Fruit fly (Drosophila melanogaster) whole organism, embryonic: Measurements from ENCODE around the gene CG4949.

Experiments used
- Atf6 ChIP-seq: fragments of 200-800 bp; sonication (Bioruptor generic); IDR thresholded peaks from 2 replicates; pipeline ENCODE4 v1.3.6; 2022; ENCODE audit warnings: missing biosample characterization, missing genetic modification characterization
- Bdp1 ChIP-seq: fragments of 200-800 bp; sonication (Bioruptor generic); optimal IDR thresholded peaks from 3 replicates; lab custom pipeline; 2016; ENCODE audit warnings: missing biosample characterization, missing genetic modification characterization
- Blimp-1 ChIP-seq: fragments of 200-800 bp; sonication (Bioruptor generic); optimal IDR thresholded peaks from 3 replicates; lab custom pipeline; 2018; ENCODE audit warnings: missing biosample characterization, missing genetic modification characterization, mild to moderate bottlenecking, moderate library complexity, missing genetic modification reagents
- CG10274 ChIP-seq: fragments of 200-800 bp; sonication (Bioruptor generic); optimal IDR thresholded peaks from 3 replicates; lab custom pipeline; 2017; ENCODE audit warnings: missing biosample characterization, mild to moderate bottlenecking, missing genetic modification characterization
- CG10654 ChIP-seq: fragments of 200-800 bp; sonication (Bioruptor generic); optimal IDR thresholded peaks from 2 replicates; lab custom pipeline; 2016; ENCODE audit warnings: missing biosample characterization, missing genetic modification characterization
- CG11398 ChIP-seq: fragments of 200-800 bp; sonication (Bioruptor generic); optimal IDR thresholded peaks from 2 replicates; lab custom pipeline; 2016; ENCODE audit warnings: missing biosample characterization, missing genetic modification characterization
- CG14710 ChIP-seq: fragments of 200-800 bp; sonication (Bioruptor generic); optimal IDR thresholded peaks from 3 replicates; lab custom pipeline; 2019; ENCODE audit warnings: missing biosample characterization, mild to moderate bottlenecking, missing genetic modification characterization, moderate library complexity
- CG18011 ChIP-seq: fragments of 200-800 bp; sonication (Bioruptor generic); optimal IDR thresholded peaks from 2 replicates; lab custom pipeline; 2017; ENCODE audit warnings: missing biosample characterization, missing genetic modification characterization, mild to moderate bottlenecking, moderate library complexity, missing genotype
- CG2678 ChIP-seq: fragments of 200-800 bp; sonication (Bioruptor generic); optimal IDR thresholded peaks from 3 replicates; lab custom pipeline; 2019; ENCODE audit warnings: missing biosample characterization, mild to moderate bottlenecking, missing genetic modification characterization, moderate library complexity
- CG2712 ChIP-seq: fragments of 200-800 bp; optimal IDR thresholded peaks from 3 replicates; lab custom pipeline; 2019; ENCODE audit warnings: missing biosample characterization, mild to moderate bottlenecking, missing genetic modification characterization, moderate library complexity
- CG31224 ChIP-seq: fragments of 200-800 bp; sonication (Bioruptor generic); IDR thresholded peaks from 2 replicates; pipeline ENCODE4 v1.3.6; 2022; ENCODE audit warnings: missing biosample characterization, missing genetic modification characterization
- CG3281 ChIP-seq: fragments of 200-800 bp; sonication (Bioruptor generic); optimal IDR thresholded peaks from 3 replicates; lab custom pipeline; 2017; ENCODE audit warnings: missing biosample characterization, mild to moderate bottlenecking, missing genetic modification characterization
- CG3847 ChIP-seq: fragments of 200-800 bp; sonication (Bioruptor generic); IDR thresholded peaks from 2 replicates; pipeline ENCODE4 v1.3.6; 2022; ENCODE audit warnings: missing biosample characterization, missing genetic modification characterization
- CG4282 ChIP-seq: fragments of 200-800 bp; sonication (Bioruptor generic); optimal IDR thresholded peaks from 2 replicates; lab custom pipeline; 2016; ENCODE audit warnings: missing biosample characterization, missing genetic modification characterization
- CG4360 ChIP-seq: fragments of 200-800 bp; sonication (Bioruptor generic); IDR thresholded peaks from 2 replicates; pipeline ENCODE4 v1.3.6; 2022; ENCODE audit warnings: missing biosample characterization, missing genetic modification characterization
- CG6683 ChIP-seq: fragments of 200-800 bp; sonication (Bioruptor generic); optimal IDR thresholded peaks from 2 replicates; lab custom pipeline; 2017; ENCODE audit warnings: missing biosample characterization, mild to moderate bottlenecking, missing genetic modification characterization, missing genetic modification reagents
- CG6854 ChIP-seq: fragments of 200-800 bp; sonication (Bioruptor generic); optimal IDR thresholded peaks from 3 replicates; lab custom pipeline; 2017; ENCODE audit warnings: missing biosample characterization, mild to moderate bottlenecking, missing genetic modification characterization
- CG7928 ChIP-seq: fragments of 200-800 bp; sonication (Bioruptor generic); optimal IDR thresholded peaks from 2 replicates; lab custom pipeline; 2017; ENCODE audit warnings: missing biosample characterization, mild to moderate bottlenecking, missing genetic modification characterization
- CG7987 ChIP-seq: fragments of 200-800 bp; sonication (Bioruptor generic); optimal IDR thresholded peaks from 2 replicates; lab custom pipeline; 2018; ENCODE audit warnings: missing biosample characterization, mild to moderate bottlenecking, missing genetic modification characterization, moderate library complexity
- CG8388 ChIP-seq: fragments of 200-800 bp; sonication (Bioruptor generic); optimal IDR thresholded peaks from 2 replicates; lab custom pipeline; 2019; ENCODE audit warnings: missing biosample characterization, mild to moderate bottlenecking, missing genetic modification characterization, moderate library complexity
- CHES-1-like ChIP-seq: fragments of 200-800 bp; sonication (Bioruptor generic); optimal IDR thresholded peaks from 2 replicates; lab custom pipeline; 2016; ENCODE audit warnings: missing biosample characterization, missing genetic modification characterization
- Camta ChIP-seq: fragments of 200-800 bp; sonication (Bioruptor generic); optimal IDR thresholded peaks from 2 replicates; lab custom pipeline; 2016; ENCODE audit warnings: missing biosample characterization, missing genetic modification characterization
- D19A ChIP-seq: fragments of 200-800 bp; optimal IDR thresholded peaks from 3 replicates; lab custom pipeline; 2019; ENCODE audit warnings: missing biosample characterization, mild to moderate bottlenecking, missing genetic modification characterization, moderate library complexity
- Doc2 ChIP-seq: fragments of 200-800 bp; sonication (Bioruptor generic); IDR thresholded peaks from 2 replicates; pipeline ENCODE4 v1.3.6; 2022; ENCODE audit warnings: missing biosample characterization, missing genetic modification characterization
- Doc3 ChIP-seq: fragments of 200-800 bp; sonication (Bioruptor generic); IDR thresholded peaks from 3 replicates; pipeline ENCODE4 v1.3.6; 2022; ENCODE audit warnings: missing biosample characterization, missing genetic modification characterization; ENCODE audit not compliant: partially characterized antibody
- E2f2 ChIP-seq: fragments of 200-800 bp; sonication (Bioruptor generic); IDR thresholded peaks from 2 replicates; pipeline ENCODE4 v1.3.6; 2022; ENCODE audit warnings: missing biosample characterization, missing genetic modification characterization
- Eip74EF ChIP-seq, 2 experiments: fragments of 200-800 bp in 1 of 2; fragments of >200 bp in 1 of 2; sonication (Bioruptor generic) in 1 of 2; optimal IDR thresholded peaks; 2 replicates each; lab custom pipeline; 2017 to 2019; ENCODE audit warnings: missing biosample characterization in 2 of 2, missing genetic modification characterization in 2 of 2, mild to moderate bottlenecking in 1 of 2, moderate library complexity in 1 of 2
- MTF-1 ChIP-seq: fragments of 200-800 bp; sonication (Bioruptor generic); optimal IDR thresholded peaks from 2 replicates; lab custom pipeline; 2018; ENCODE audit warnings: missing biosample characterization, mild to moderate bottlenecking, missing genetic modification characterization, borderline replicate concordance
- Mes4 ChIP-seq: fragments of 200-800 bp; sonication (Bioruptor generic); optimal IDR thresholded peaks from 2 replicates; lab custom pipeline; 2016; ENCODE audit warnings: missing biosample characterization, missing genetic modification characterization
- Nf-YB ChIP-seq: fragments of 200-800 bp; sonication (Bioruptor generic); optimal IDR thresholded peaks from 3 replicates; lab custom pipeline; 2019; ENCODE audit warnings: missing biosample characterization, mild to moderate bottlenecking, missing genetic modification characterization, moderate library complexity
- Six4 ChIP-seq: fragments of 200-800 bp; sonication (Bioruptor generic); optimal IDR thresholded peaks from 2 replicates; lab custom pipeline; 2016; ENCODE audit warnings: missing biosample characterization, missing genetic modification characterization
- Xbp1 ChIP-seq: fragments of 200-800 bp; sonication (Bioruptor generic); optimal IDR thresholded peaks from 3 replicates; lab custom pipeline; 2016; ENCODE audit warnings: missing biosample characterization, mild to moderate bottlenecking, missing genetic modification characterization
- az2 ChIP-seq: fragments of 200-800 bp; sonication (Bioruptor generic); optimal IDR thresholded peaks from 3 replicates; lab custom pipeline; 2016; ENCODE audit warnings: missing biosample characterization, missing genetic modification characterization
- bowl ChIP-seq: fragments of 200-800 bp; sonication (Bioruptor generic); IDR thresholded peaks from 2 replicates; pipeline ENCODE4 v1.3.6; 2022; ENCODE audit warnings: missing biosample characterization, missing genetic modification characterization
- cg ChIP-seq: fragments of 200-800 bp; sonication (Bioruptor generic); optimal IDR thresholded peaks from 3 replicates; lab custom pipeline; 2019; ENCODE audit warnings: missing biosample characterization, mild to moderate bottlenecking, missing genetic modification characterization, moderate library complexity
- dmrt11E ChIP-seq: fragments of 200-800 bp; sonication (Bioruptor generic); optimal IDR thresholded peaks from 3 replicates; lab custom pipeline; 2018; ENCODE audit warnings: missing biosample characterization, mild to moderate bottlenecking, missing genetic modification characterization, moderate library complexity
- gem ChIP-seq: fragments of 200-800 bp; sonication (Bioruptor generic); optimal IDR thresholded peaks from 2 replicates; lab custom pipeline; 2019; ENCODE audit warnings: missing biosample characterization, mild to moderate bottlenecking, missing genetic modification characterization, moderate library complexity
- grn ChIP-seq: fragments of 200-800 bp; sonication (Bioruptor generic); optimal IDR thresholded peaks from 3 replicates; lab custom pipeline; 2017; ENCODE audit warnings: missing biosample characterization, missing genetic modification characterization
- ken ChIP-seq: fragments of 200-800 bp; sonication (Bioruptor generic); IDR thresholded peaks from 3 replicates; pipeline ENCODE4 v1.3.6; 2022; ENCODE audit warnings: missing biosample characterization, missing genetic modification characterization
- mld ChIP-seq: fragments of 200-800 bp; sonication (Bioruptor generic); IDR thresholded peaks from 3 replicates; pipeline ENCODE4 v1.3.6; 2022; ENCODE audit warnings: missing biosample characterization, missing genetic modification characterization; ENCODE audit not compliant: partially characterized antibody
- pfk ChIP-seq: fragments of 200-800 bp; sonication (Bioruptor generic); optimal IDR thresholded peaks from 2 replicates; lab custom pipeline; 2018; ENCODE audit warnings: missing biosample characterization, mild to moderate bottlenecking, missing genetic modification characterization, moderate library complexity
- row ChIP-seq: fragments of 200-800 bp; sonication (Bioruptor generic); IDR thresholded peaks from 3 replicates; pipeline ENCODE4 v1.3.6; 2022; ENCODE audit warnings: missing biosample characterization, missing genetic modification characterization
- so ChIP-seq: fragments of 200-800 bp; sonication (Bioruptor generic); IDR thresholded peaks from 3 replicates; pipeline ENCODE4 v1.3.6; 2022; ENCODE audit warnings: missing biosample characterization, missing genetic modification characterization
- stc ChIP-seq: fragments of 200-800 bp; sonication (Bioruptor generic); IDR thresholded peaks from 2 replicates; pipeline ENCODE4 v1.3.6; 2022; ENCODE audit warnings: missing biosample characterization, missing genetic modification characterization
- sug ChIP-seq: fragments of 200-800 bp; optimal IDR thresholded peaks from 2 replicates; lab custom pipeline; 2019; ENCODE audit warnings: missing biosample characterization, mild to moderate bottlenecking, missing genetic modification characterization, moderate library complexity
- tgo ChIP-seq: fragments of 200-800 bp; sonication (Bioruptor generic); IDR thresholded peaks from 3 replicates; pipeline ENCODE4 v1.3.6; 2022; ENCODE audit warnings: missing biosample characterization, missing genetic modification characterization
- trh ChIP-seq: fragments of 200-800 bp; sonication (Bioruptor generic); optimal IDR thresholded peaks from 2 replicates; lab custom pipeline; 2016; ENCODE audit warnings: missing biosample characterization, missing genetic modification characterization
- zen ChIP-seq: fragments of 200-800 bp; sonication (Bioruptor generic); optimal IDR thresholded peaks from 3 replicates; lab custom pipeline; 2018; ENCODE audit warnings: missing biosample characterization, mild to moderate bottlenecking, missing genetic modification characterization, moderate library complexity

Gene CG4949

DNA sequence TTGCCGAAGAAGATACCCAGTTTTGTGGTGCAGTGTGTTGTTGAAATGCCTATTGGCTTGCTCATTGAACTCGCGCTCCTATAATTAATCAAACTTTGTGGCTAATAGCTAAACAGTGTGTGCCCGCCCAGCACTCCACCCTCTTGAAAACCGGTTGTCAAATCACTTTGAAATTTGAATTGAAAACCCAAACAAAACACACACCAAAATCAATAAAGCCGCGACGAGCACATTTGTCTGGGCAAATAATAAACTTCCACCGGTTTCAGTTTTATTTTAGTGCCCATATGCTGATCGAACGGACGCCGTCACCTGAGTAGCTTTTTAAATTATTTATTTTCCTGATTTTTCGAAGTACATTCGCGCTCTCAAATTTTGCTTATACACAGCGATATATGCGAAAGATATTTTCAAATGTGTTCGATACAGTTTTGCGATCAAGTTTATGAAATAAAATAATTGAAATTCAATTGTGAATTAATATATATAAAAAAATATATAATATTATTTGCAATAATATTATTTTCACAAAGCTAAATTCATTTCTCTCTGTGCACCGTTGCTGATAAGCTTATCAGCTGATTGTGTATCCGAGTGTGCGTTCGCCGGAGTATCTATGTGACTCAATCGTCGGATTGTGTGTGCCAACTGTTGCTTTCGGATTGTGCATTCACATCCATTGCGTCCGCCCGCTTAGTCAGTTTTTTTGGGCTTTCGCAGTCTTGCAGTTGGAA is 51.3 kb downstream of the CG4949 start (continued):
- peak; percentile 31 for TF ChIP-seq CG10274 (GFP tag; lab: Kevin White, UChicago)
- TF ChIP-seq CHES-1-like (GFP tag; lab: Kevin White, UChicago): no peak
- peak; percentile 82 for TF ChIP-seq CG3281 (GFP tag; lab: Kevin White, UChicago)
- peak; percentile 35 for TF ChIP-seq Camta (GFP tag; lab: Kevin White, UChicago)
- TF ChIP-seq Bdp1: no peak
- TF ChIP-seq dmrt11E (tag; lab: Kevin White, UChicago): peak; percentile 69
- TF ChIP-seq CG7987: peak; percentile 20
- TF ChIP-seq CG4360: peak; percentile 25; the same call in 1 of the 2 replicates
- TF ChIP-seq CG2712: peak; percentile 89
- peak; percentile 69; the same call in 1 of the 3 replicates for TF ChIP-seq ken
- TF ChIP-seq Xbp1 (GFP tag; lab: Kevin White, UChicago): peak; percentile 75
- peak; percentile 53 for TF ChIP-seq zen (tag; lab: Kevin White, UChicago)
- peak; percentile 19 for TF ChIP-seq cg
- peak; percentile 61 for TF ChIP-seq az2 (GFP tag; lab: Kevin White, UChicago)
- TF ChIP-seq sug: peak; percentile 65
- no peak for TF ChIP-seq pfk
- no peak for TF ChIP-seq CG4282 (GFP tag; lab: Kevin White, UChicago)
- peak; percentile 32 for TF ChIP-seq CG18011 (GFP tag; lab: Kevin White, UChicago)
- TF ChIP-seq CG6683 (GFP tag; lab: Kevin White, UChicago): peak; percentile 78
- TF ChIP-seq CG10654 (GFP tag; lab: Kevin White, UChicago): peak; percentile 66
- no peak for TF ChIP-seq Doc2 (GFP tag; lab: Robert Waterston, UW)
- no peak for TF ChIP-seq Doc3 (GFP tag; lab: Robert Waterston, UW)
- TF ChIP-seq so (GFP tag; lab: Robert Waterston, UW): peak; percentile 86
- peak; percentile 51 for TF ChIP-seq trh
- TF ChIP-seq CG7928 (GFP tag; lab: Kevin White, UChicago): peak; percentile 22
- peak; percentile 70 for TF ChIP-seq CG14710 (tag; lab: Kevin White, UChicago)
- peak in 1 of 2 experiments; percentile 84 for TF ChIP-seq Eip74EF (GFP tag; optimal IDR thresholded peaks at IDR 0.05; lab: Kevin White, UChicago)
- peak; percentile 87 for TF ChIP-seq stc (GFP tag; lab: Robert Waterston, UW)
- peak; percentile 72 for TF ChIP-seq CG6854
- TF ChIP-seq Blimp-1 (GFP tag; lab: Kevin White, UChicago): peak; percentile 84
- peak; percentile 78 for TF ChIP-seq CG3847 (GFP tag; lab: Robert Waterston, UW)
- peak; percentile 63; the same call in 1 of the 2 replicates for TF ChIP-seq E2f2 (GFP tag; lab: Robert Waterston, UW)
- TF ChIP-seq row (GFP tag; lab: Robert Waterston, UW): peak; percentile 90
- peak; percentile 82 for TF ChIP-seq CG8388 (GFP tag; lab: Kevin White, UChicago)
- peak; percentile 38 for TF ChIP-seq grn (GFP tag; lab: Kevin White, UChicago)
- TF ChIP-seq mld (GFP tag; lab: Robert Waterston, UW): no peak
- peak; percentile 70 for TF ChIP-seq Nf-YB (GFP tag; lab: Kevin White, UChicago)
- TF ChIP-seq CG11398 (GFP tag; lab: Kevin White, UChicago): no peak
- TF ChIP-seq Six4 (GFP tag; lab: Kevin White, UChicago): peak; percentile 76
- TF ChIP-seq gem (tag; lab: Kevin White, UChicago): peak; percentile 93
- peak; percentile 70; the same call in 1 of the 2 replicates for TF ChIP-seq Atf6
- peak; percentile 91 for TF ChIP-seq CG2678 (tag; lab: Kevin White, UChicago)
- no peak for TF ChIP-seq Mes4 (GFP tag; lab: Kevin White, UChicago)
- peak; percentile 66 for TF ChIP-seq CG31224 (GFP tag; lab: Robert Waterston, UW)
- TF ChIP-seq tgo: peak; percentile 77
- peak; percentile 40 for TF ChIP-seq MTF-1 (GFP tag; lab: Kevin White, UChicago)
- TF ChIP-seq D19A: peak; percentile 83
- TF ChIP-seq bowl (GFP tag; lab: Robert Waterston, UW): 0 out of 2 replicates have a peak, but pooled peaks have one; percentile 36
